Worm (Caenorhabditis elegans) whole organism, L1 larva: Measurements from ENCODE around the gene syx-6.

Experiments used
- C04F5.9 ChIP-seq: sonication (generic microtip); optimal IDR thresholded peaks from 2 replicates; lab custom pipeline; 2016; ENCODE audit warnings: missing genetic modification characterization, missing compliant biosample characterization
- C34B4.2 ChIP-seq: sonication (generic microtip); optimal IDR thresholded peaks from 2 replicates; lab custom pipeline; 2017; ENCODE audit warnings: mild to moderate bottlenecking, missing genetic modification characterization, missing compliant biosample characterization
- aha-1 ChIP-seq: fragments of 150-350 bp; optimal IDR thresholded peaks from 2 replicates; lab custom pipeline; 2014; ENCODE audit warnings: missing biosample characterization, missing genetic modification characterization
- alr-1 ChIP-seq: fragments of 200-800 bp; sonication (Bioruptor generic); optimal IDR thresholded peaks from 2 replicates; lab custom pipeline; 2018; ENCODE audit warnings: borderline replicate concordance, mild to moderate bottlenecking, missing genetic modification characterization, missing compliant biosample characterization
- aly-2 ChIP-seq: fragments of 150-350 bp; optimal IDR thresholded peaks from 2 replicates; lab custom pipeline; 2014; ENCODE audit warnings: missing biosample characterization, missing genetic modification characterization
- ceh-63 ChIP-seq: fragments of 200-800 bp; sonication (Bioruptor generic); optimal IDR thresholded peaks from 2 replicates; lab custom pipeline; 2018; ENCODE audit warnings: mild to moderate bottlenecking, missing genetic modification characterization, missing compliant biosample characterization
- ceh-8 ChIP-seq: fragments of 200-800 bp; sonication (Bioruptor generic); optimal IDR thresholded peaks from 2 replicates; lab custom pipeline; 2018; ENCODE audit warnings: mild to moderate bottlenecking, missing genetic modification characterization, moderate library complexity, missing compliant biosample characterization
- ceh-82 ChIP-seq, 3 experiments: fragments of 150-350 bp in 1 of 3; sonication (generic microtip) in 2 of 3; optimal IDR thresholded peaks; 2 replicates each; lab custom pipeline; 2014 to 2017; ENCODE audit warnings: missing biosample characterization in 3 of 3, missing genetic modification characterization in 3 of 3
- ceh-90 ChIP-seq: sonication (generic microtip); optimal IDR thresholded peaks from 2 replicates; lab custom pipeline; 2016; ENCODE audit warnings: missing genetic modification characterization, missing compliant biosample characterization
- ces-1 ChIP-seq: fragments of 150-350 bp; optimal IDR thresholded peaks from 2 replicates; lab custom pipeline; 2014; ENCODE audit warnings: missing biosample characterization, missing genetic modification reagents, missing genetic modification characterization
- efl-1 ChIP-seq, 4 experiments: fragments of 150-350 bp; optimal IDR thresholded peaks in 3 of 4; peaks in 1 of 4; 1 replicate in 1 of 4; 2 replicates in 3 of 4; lab custom pipeline; 2014; ENCODE audit warnings: missing biosample characterization in 2 of 4, missing genetic modification characterization in 2 of 4, missing genetic modification reagents in 2 of 4
- egl-27 ChIP-seq, 2 experiments: fragments of 150-350 bp in 1 of 2; sonication (generic microtip); optimal IDR thresholded peaks; 3 replicates each; lab custom pipeline; 2017 to 2018; ENCODE audit warnings: missing biosample characterization in 2 of 2, missing genetic modification characterization in 2 of 2, missing genetic modification reagents in 2 of 2
- fkh-10 ChIP-seq: sonication (generic microtip); optimal IDR thresholded peaks from 2 replicates; lab custom pipeline; 2017; ENCODE audit warnings: missing biosample characterization, missing genetic modification reagents, missing genetic modification characterization
- hlh-17 ChIP-seq: fragments of 200-800 bp; sonication (Bioruptor generic); optimal IDR thresholded peaks from 2 replicates; lab custom pipeline; 2018; ENCODE audit warnings: missing genetic modification characterization, mild to moderate bottlenecking, missing compliant biosample characterization, moderate library complexity, borderline replicate concordance
- hpl-2 ChIP-seq: fragments of 150-350 bp; optimal IDR thresholded peaks from 2 replicates; lab custom pipeline; 2014; ENCODE audit warnings: missing biosample characterization, missing genetic modification reagents, missing genetic modification characterization
- isw-1 ChIP-seq: fragments of 200-800 bp; sonication (Bioruptor generic); IDR thresholded peaks from 2 replicates; pipeline ENCODE4 v1.3.6; 2022; ENCODE audit warnings: missing genetic modification characterization, missing compliant biosample characterization
- lin-13 ChIP-seq: fragments of 150-350 bp; optimal IDR thresholded peaks from 2 replicates; lab custom pipeline; 2014; ENCODE audit warnings: missing biosample characterization, missing genetic modification reagents, missing genetic modification characterization
- lin-14 ChIP-seq: fragments of 200-800 bp; sonication (Bioruptor generic); optimal IDR thresholded peaks from 2 replicates; lab custom pipeline; 2018; ENCODE audit warnings: mild to moderate bottlenecking, missing genetic modification characterization, moderate library complexity, missing compliant biosample characterization
- lin-15B ChIP-seq: fragments of 150-350 bp; sonication (generic microtip); optimal IDR thresholded peaks from 3 replicates; lab custom pipeline; 2014; ENCODE audit warnings: missing biosample characterization, missing genetic modification characterization
- lin-35 ChIP-seq, 2 experiments: fragments of 150-350 bp; optimal IDR thresholded peaks; 2 replicates each; lab custom pipeline; 2014; ENCODE audit warnings: missing biosample characterization in 2 of 2, missing genetic modification characterization in 2 of 2, missing genetic modification reagents in 2 of 2
- lin-39 ChIP-seq: fragments of 150-350 bp; optimal IDR thresholded peaks from 2 replicates; lab custom pipeline; 2014; ENCODE audit warnings: missing biosample characterization, missing genetic modification reagents, missing genetic modification characterization
- lsy-2 ChIP-seq, 2 experiments: fragments of 150-350 bp; optimal IDR thresholded peaks; 2 replicates each; lab custom pipeline; 2014; ENCODE audit warnings: missing biosample characterization in 2 of 2, missing genetic modification characterization in 2 of 2
- mdl-1 ChIP-seq, 2 experiments: fragments of 150-350 bp; optimal IDR thresholded peaks; 2 replicates each; lab custom pipeline; 2014 to 2017; ENCODE audit warnings: missing biosample characterization in 2 of 2, missing genetic modification characterization in 2 of 2, inconsistent platforms in 1 of 2
- mep-1 ChIP-seq: fragments of 150-350 bp; optimal IDR thresholded peaks from 2 replicates; lab custom pipeline; 2014; ENCODE audit warnings: missing biosample characterization, missing genetic modification characterization
- nhr-237 ChIP-seq: fragments of 150-350 bp; optimal IDR thresholded peaks from 2 replicates; lab custom pipeline; 2014; ENCODE audit warnings: missing biosample characterization, missing genetic modification characterization
- nhr-28 ChIP-seq: fragments of 150-350 bp; optimal IDR thresholded peaks from 2 replicates; lab custom pipeline; 2014; ENCODE audit warnings: missing biosample characterization, missing genetic modification characterization
- nhr-47 ChIP-seq: sonication (generic microtip); optimal IDR thresholded peaks from 2 replicates; lab custom pipeline; 2016; ENCODE audit warnings: mild to moderate bottlenecking, missing genetic modification characterization, moderate library complexity, missing compliant biosample characterization
- nhr-71 ChIP-seq: sonication (generic microtip); optimal IDR thresholded peaks from 2 replicates; lab custom pipeline; 2016; ENCODE audit warnings: mild to moderate bottlenecking, missing genetic modification characterization, moderate library complexity, missing compliant biosample characterization
- pag-3 ChIP-seq: sonication (generic microtip); optimal IDR thresholded peaks from 2 replicates; lab custom pipeline; 2017; ENCODE audit warnings: missing genetic modification characterization, mild to moderate bottlenecking, missing compliant biosample characterization, antibody characterized with exemption, borderline replicate concordance; ENCODE audit not compliant: insufficient read depth
- pqm-1 ChIP-seq: sonication (generic microtip); optimal IDR thresholded peaks from 3 replicates; lab custom pipeline; 2017; ENCODE audit warnings: missing biosample characterization, missing genetic modification characterization
- rnt-1 ChIP-seq: sonication (generic microtip); optimal IDR thresholded peaks from 2 replicates; lab custom pipeline; 2016; ENCODE audit warnings: mild to moderate bottlenecking, missing genetic modification characterization, moderate library complexity, missing compliant biosample characterization
- snpc-4 ChIP-seq: fragments of 150-350 bp; optimal IDR thresholded peaks from 2 replicates; lab custom pipeline; 2014; ENCODE audit warnings: missing biosample characterization, missing genetic modification characterization
- sox-4 ChIP-seq: sonication (generic microtip); optimal IDR thresholded peaks from 2 replicates; lab custom pipeline; 2016; ENCODE audit warnings: missing genetic modification characterization, missing compliant biosample characterization
- sptf-1 ChIP-seq: fragments of 150-350 bp; optimal IDR thresholded peaks from 2 replicates; lab custom pipeline; 2014; ENCODE audit warnings: missing biosample characterization, missing genetic modification characterization
- tbx-2 ChIP-seq: sonication (generic microtip); optimal IDR thresholded peaks from 2 replicates; lab custom pipeline; 2016; ENCODE audit warnings: missing genetic modification characterization, missing compliant biosample characterization
- tlp-1 ChIP-seq: fragments of 150-350 bp; optimal IDR thresholded peaks from 2 replicates; lab custom pipeline; 2014; ENCODE audit warnings: missing biosample characterization, missing genetic modification characterization
- unc-62 ChIP-seq: fragments of 150-350 bp; optimal IDR thresholded peaks from 2 replicates; lab custom pipeline; 2014; ENCODE audit warnings: missing biosample characterization, missing genetic modification reagents, missing genetic modification characterization
- unc-86 ChIP-seq: sonication (generic microtip); optimal IDR thresholded peaks from 2 replicates; lab custom pipeline; 2016; ENCODE audit warnings: missing genetic modification characterization, missing compliant biosample characterization
- zip-4 ChIP-seq: fragments of 200-800 bp; sonication (Bioruptor generic); optimal IDR thresholded peaks from 2 replicates; lab custom pipeline; 2018; ENCODE audit warnings: mild to moderate bottlenecking, missing genetic modification characterization, moderate library complexity, missing compliant biosample characterization
- ztf-4 ChIP-seq: fragments of 150-350 bp; optimal IDR thresholded peaks from 2 replicates; lab custom pipeline; 2014; ENCODE audit warnings: missing biosample characterization, missing genetic modification characterization

Gene syx-6

ce11 chrX:3184649-3185048, 20.3 kb downstream of the syx-6 start:
- TF ChIP-seq C34B4.2 (tag; lab: Kevin White, UChicago) = no peak
- no peak for TF ChIP-seq unc-86 (tag; lab: Kevin White, UChicago)
- no peak for TF ChIP-seq unc-62 (GFP tag; lab: Kevin White, UChicago)
- no peak for TF ChIP-seq nhr-71 (tag; lab: Kevin White, UChicago)
- TF ChIP-seq nhr-28 = no peak
- TF ChIP-seq hlh-17 (GFP tag; lab: Kevin White, UChicago) = no peak
- no peak for TF ChIP-seq nhr-237 (tag; lab: Kevin White, UChicago)

ce11 chrX:3190193-3190592, 25.9 kb downstream of the syx-6 start:
- peak; percentile 12 for TF ChIP-seq lin-14 (GFP tag; lab: Kevin White, UChicago)
- TF ChIP-seq isw-1 (GFP tag; lab: Robert Waterston, UW) = no peak
- no peak for TF ChIP-seq lin-35 (GFP tag; optimal IDR thresholded peaks at IDR 0.05; lab: Kevin White, UChicago)
- TF ChIP-seq egl-27 (tag; optimal IDR thresholded peaks at IDR 0.05; lab: Kevin White, UChicago) = no peak

DNA sequence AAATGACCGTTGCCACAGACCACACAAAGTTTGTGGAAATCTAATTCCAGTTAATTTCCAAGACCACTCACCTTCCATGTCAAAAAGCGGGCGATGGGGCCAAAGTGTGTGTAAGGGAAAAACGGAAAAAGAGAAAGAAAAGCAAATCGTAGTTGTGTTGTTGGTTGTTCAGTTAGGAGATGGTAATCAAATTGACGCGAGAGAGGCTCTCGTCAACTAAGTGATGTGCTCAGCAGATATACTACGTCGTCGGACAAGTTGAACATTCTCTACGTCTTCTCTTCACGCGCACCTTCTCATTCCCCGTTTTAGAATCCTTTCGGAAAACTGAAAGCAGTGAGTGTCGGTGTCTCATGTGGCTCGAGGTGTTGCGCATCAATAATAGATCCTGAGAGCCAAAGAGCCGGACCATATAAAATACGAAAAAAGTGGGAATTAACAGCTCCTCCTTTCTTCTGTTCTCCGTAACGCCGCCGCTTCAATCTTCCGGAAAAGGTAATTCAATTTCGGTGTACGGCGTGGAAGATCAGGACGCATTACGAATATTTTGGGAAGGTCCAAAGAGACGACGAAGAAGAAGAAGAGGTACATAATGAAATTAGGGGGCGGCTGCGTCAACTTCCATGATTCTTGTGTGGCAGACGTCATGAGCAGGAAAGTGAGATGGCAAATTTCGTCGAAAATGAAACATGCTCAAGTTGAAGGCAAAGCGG, 27.2 kb downstream of the syx-6 start:
- no peak for TF ChIP-seq zip-4
- peak; percentile 46 for TF ChIP-seq fkh-10
- no peak for TF ChIP-seq unc-62 (GFP tag; lab: Kevin White, UChicago)
- TF ChIP-seq lsy-2 (tag; optimal IDR thresholded peaks at IDR 0.05; lab: Kevin White, UChicago) = no peak
- TF ChIP-seq lin-35 (GFP tag; optimal IDR thresholded peaks at IDR 0.05; lab: Kevin White, UChicago) = no peak
- TF ChIP-seq egl-27 (tag; optimal IDR thresholded peaks at IDR 0.05; lab: Kevin White, UChicago) = no peak
- no peak for TF ChIP-seq nhr-47
- no peak for TF ChIP-seq snpc-4 (tag; lab: Kevin White, UChicago)
- TF ChIP-seq ces-1 (GFP tag; lab: Kevin White, UChicago) = peak; percentile 56
- TF ChIP-seq sox-4 = no peak
- no peak for TF ChIP-seq tlp-1 (tag; lab: Kevin White, UChicago)
- no peak for TF ChIP-seq mep-1 (tag; lab: Kevin White, UChicago)
- TF ChIP-seq hpl-2 (GFP tag; lab: Kevin White, UChicago) = no peak
- TF ChIP-seq alr-1 (tag; lab: Kevin White, UChicago) = no peak
- no peak for TF ChIP-seq lin-15B (tag; lab: Kevin White, UChicago)
- peak; percentile 35 for TF ChIP-seq lin-14 (GFP tag; lab: Kevin White, UChicago)

DNA sequence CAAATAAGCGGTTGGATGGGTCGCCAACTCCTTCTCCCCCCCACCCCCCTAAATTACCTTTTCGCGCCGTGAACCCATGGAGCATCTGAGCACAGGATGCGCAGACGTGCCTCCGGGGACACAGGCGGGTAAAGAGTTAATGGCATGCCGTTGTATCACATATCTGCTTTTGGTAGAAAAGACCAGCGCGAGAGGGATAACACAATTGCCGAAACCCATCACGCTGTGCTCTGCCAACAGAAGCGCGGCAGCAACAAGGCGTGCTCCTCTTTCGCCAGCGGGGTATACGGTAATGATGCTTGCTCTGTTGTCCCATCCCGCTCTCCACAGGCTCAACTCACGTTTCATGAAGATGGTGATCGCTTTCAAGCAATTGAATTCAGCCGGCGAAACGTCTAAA, 33.0 kb downstream of the syx-6 start:
- TF ChIP-seq pqm-1 (tag; lab: Kevin White, UChicago) = no peak
- peak; percentile 38 for TF ChIP-seq lin-14 (GFP tag; lab: Kevin White, UChicago)
- TF ChIP-seq tbx-2 = peak; percentile 28
- no peak for TF ChIP-seq zip-4

- no peak for TF ChIP-seq pqm-1 (tag; lab: Kevin White, UChicago)
- TF ChIP-seq efl-1 (optimal IDR thresholded peaks at IDR 0.05; lab: Kevin White, UChicago) = no peak
- peak in 1 of 2 experiments; percentile 82 for TF ChIP-seq efl-1 (GFP tag; optimal IDR thresholded peaks at IDR 0.05 in 1 of 2; lab: Kevin White, UChicago)
Measured at ce11 chrX:3199249-3199648, 34.9 kb downstream of the syx-6 start, which contains the start of gene fax-1. Gene fax-1, minus strand, starts transcription at chrX:3199349.

DNA sequence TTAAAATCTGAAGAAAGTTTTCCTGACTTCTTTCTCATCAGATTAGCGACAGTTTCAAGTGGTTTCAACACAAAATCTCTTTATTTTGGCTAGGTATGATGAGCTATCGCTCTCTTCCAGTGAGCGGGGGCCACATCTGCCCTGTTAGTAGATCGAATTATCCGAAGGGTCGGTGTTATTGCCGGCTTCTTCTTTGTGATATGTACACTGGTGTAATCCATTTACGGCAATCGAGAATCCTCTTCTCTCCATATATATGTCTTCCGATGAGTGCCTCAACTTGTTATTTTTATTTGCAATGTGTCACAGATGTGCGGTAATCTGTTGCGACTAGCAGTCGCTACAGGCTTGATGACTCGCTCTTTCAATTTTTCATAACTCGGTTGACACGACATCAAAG, 38.0 kb downstream of the syx-6 start:
- TF ChIP-seq ceh-8 (GFP tag; lab: Kevin White, UChicago) (no peak), mdl-1 (tag; optimal IDR thresholded peaks at IDR 0.05; lab: Kevin White, UChicago) (no peak), hpl-2 (GFP tag; lab: Kevin White, UChicago) (no peak), aly-2 (tag; lab: Kevin White, UChicago) (no peak), aha-1 (tag; lab: Kevin White, UChicago) (no peak), pag-3 (tag; lab: Kevin White, UChicago) (no peak), alr-1 (tag; lab: Kevin White, UChicago) (no peak), ceh-63 (GFP tag; lab: Kevin White, UChicago) (no peak), lin-39 (no peak), unc-86 (tag; lab: Kevin White, UChicago) (no peak), ztf-4 (tag; lab: Kevin White, UChicago) (no peak), nhr-237 (tag; lab: Kevin White, UChicago) (no peak), snpc-4 (tag; lab: Kevin White, UChicago) (no peak), ceh-82 (tag; optimal IDR thresholded peaks at IDR 0.05; lab: Kevin White, UChicago) (no peak), ceh-90 (tag; lab: Kevin White, UChicago) (no peak), sptf-1 (tag; lab: Kevin White, UChicago) (no peak), lin-13 (GFP tag; lab: Kevin White, UChicago) (no peak), rnt-1 (tag; lab: Kevin White, UChicago) (no peak), lin-35 (GFP tag; optimal IDR thresholded peaks at IDR 0.05; lab: Kevin White, UChicago) (no peak), C04F5.9 (tag; lab: Kevin White, UChicago) (no peak)
